Fruit fly (Drosophila melanogaster): Measurements from ENCODE around the gene Gabat.

The Gabat gene

DNA sequence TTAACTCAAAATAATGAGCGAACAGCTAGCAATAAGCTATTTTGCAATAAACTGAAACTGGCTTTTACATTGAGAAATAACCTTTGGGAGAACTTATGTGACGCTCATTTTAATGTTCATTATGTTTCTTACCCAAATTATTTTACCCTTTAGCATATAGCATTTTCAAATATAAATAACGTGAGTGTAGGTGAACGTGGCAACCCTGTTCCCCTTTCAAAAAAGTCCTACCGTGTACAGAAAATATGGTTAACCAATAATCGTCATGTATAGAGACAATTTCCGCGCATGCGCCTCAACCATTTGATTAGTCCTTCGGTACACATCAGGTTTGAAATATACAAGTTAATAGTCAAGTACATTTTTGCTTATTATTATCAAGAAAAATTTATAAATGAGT, 6.5 kb downstream of the Gabat start:
- no peak for TF ChIP-seq CG1621 (tag; optimal IDR thresholded peaks at IDR 0.05)
- no peak for TF ChIP-seq eg (GFP tag; IDR thresholded peaks at IDR 0.05)
- no peak for TF ChIP-seq topi (GFP tag; optimal IDR thresholded peaks at IDR 0.05)
- no peak for TF ChIP-seq OdsH (GFP tag; optimal IDR thresholded peaks at IDR 0.05)
- no peak for TF ChIP-seq CG3919 (GFP tag; optimal IDR thresholded peaks at IDR 0.05)
- TF ChIP-seq dac (GFP tag; optimal IDR thresholded peaks at IDR 0.05) = no peak
- no peak for TF ChIP-seq Hr4 (GFP tag; optimal IDR thresholded peaks at IDR 0.05)
- TF ChIP-seq lz (GFP tag; optimal IDR thresholded peaks at IDR 0.05) = no peak
- TF ChIP-seq CG15336 (GFP tag; IDR thresholded peaks at IDR 0.05) = no peak
- no peak for TF ChIP-seq net (GFP tag; optimal IDR thresholded peaks at IDR 0.05)
- no peak for TF ChIP-seq ss (GFP tag; optimal IDR thresholded peaks at IDR 0.05)

DNA sequence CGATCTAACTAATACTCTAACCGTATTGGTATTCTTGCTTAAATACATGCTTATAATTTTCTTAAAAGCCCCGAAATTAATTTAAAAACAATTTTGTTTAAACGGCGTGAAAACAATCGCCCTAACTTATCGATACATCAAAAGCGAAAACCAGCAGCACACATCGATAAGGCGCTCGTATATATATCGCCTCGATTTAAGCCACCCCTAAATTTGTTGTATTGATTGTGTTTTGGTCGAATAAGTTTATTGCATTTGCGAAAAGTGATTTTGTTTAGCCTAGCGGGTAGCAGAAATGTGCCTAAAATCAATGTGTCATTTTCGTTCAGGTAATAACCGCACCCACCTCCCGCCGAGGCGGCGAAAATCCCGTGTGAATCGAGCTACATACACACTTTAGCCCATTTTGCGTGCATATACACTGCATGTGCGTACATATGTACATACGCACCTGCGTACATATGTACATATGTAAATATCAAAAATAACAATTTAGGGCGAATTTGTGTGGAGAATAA, 8.7 kb downstream of the Gabat start, which contains the start of the genes CG7646 and Nca:
Gene CG7646 (plus strand): TSS at position 174 of the 518 bp plus-strand sequence.
Gene Nca (plus strand): TSS at position 174 of the 518 bp plus-strand sequence.
- no peak for TF ChIP-seq cyc (GFP tag; optimal IDR thresholded peaks at IDR 0.05)
- TF ChIP-seq CG11762 (GFP tag; optimal IDR thresholded peaks at IDR 0.05; ENCODE audit: insufficient read depth) = no peak
- no peak for TF ChIP-seq Met (GFP tag; optimal IDR thresholded peaks at IDR 0.05)
- TF ChIP-seq lz (GFP tag; optimal IDR thresholded peaks at IDR 0.05) = peak; percentile 14
- TF ChIP-seq fkh (GFP tag; optimal IDR thresholded peaks at IDR 0.05) = peak; percentile 73
- TF ChIP-seq Hr4 (GFP tag; optimal IDR thresholded peaks at IDR 0.05) = peak; percentile 1
- TF ChIP-seq salr (GFP tag; optimal IDR thresholded peaks at IDR 0.05) = no peak
- no peak for TF ChIP-seq spab (GFP tag; optimal IDR thresholded peaks at IDR 0.05)
- no peak for TF ChIP-seq CG7368 (GFP tag; optimal IDR thresholded peaks at IDR 0.05)
- TF ChIP-seq Hr39 (GFP tag; optimal IDR thresholded peaks at IDR 0.05) = no peak
- peak; percentile 15 for TF ChIP-seq CG31627 (GFP tag; optimal IDR thresholded peaks at IDR 0.05)
- TF ChIP-seq Sox15 (GFP tag; optimal IDR thresholded peaks at IDR 0.05) = no peak

DNA sequence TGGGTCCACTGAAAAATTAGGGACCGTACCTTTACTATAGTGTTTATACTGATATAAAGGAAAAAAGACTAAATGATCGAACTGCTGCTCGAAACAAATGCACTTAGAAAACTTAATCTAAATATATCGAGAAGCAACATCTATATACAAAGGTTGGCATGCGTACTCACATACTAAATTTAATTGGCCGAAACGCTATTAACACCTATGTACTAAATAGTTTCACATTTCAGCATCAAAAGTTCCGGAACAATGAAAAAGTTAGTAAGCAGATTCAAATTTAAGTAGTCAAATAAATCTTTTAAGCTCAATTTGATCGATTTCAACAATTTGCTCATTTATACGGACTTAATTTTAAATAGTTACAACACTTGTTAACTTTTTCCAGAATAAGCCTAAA, 9.4 kb downstream of the Gabat start, which contains the start of gene fln:
Gene fln (minus strand): TSS at position 101 of the 400 bp plus-strand sequence.
- TF ChIP-seq topi (GFP tag; optimal IDR thresholded peaks at IDR 0.05) (no peak), CG8119 (GFP tag; IDR thresholded peaks at IDR 0.05) (no peak), Eip78C (GFP tag) (no peak), CG8632 (GFP tag; optimal IDR thresholded peaks at IDR 0.05) (no peak), net (GFP tag; optimal IDR thresholded peaks at IDR 0.05) (no peak)

dm6 chr3L:19988891-19989290, 11.6 kb downstream of the Gabat start, which contains the start of gene Csas:
TSS of gene Csas (minus strand) at chr3L:19988991.
- TF ChIP-seq CG15336 (GFP tag; IDR thresholded peaks at IDR 0.05) (peak; percentile 29; the same call in 1 of the 2 replicates), CG11762 (GFP tag; optimal IDR thresholded peaks at IDR 0.05; ENCODE audit: insufficient read depth) (no peak)

DNA sequence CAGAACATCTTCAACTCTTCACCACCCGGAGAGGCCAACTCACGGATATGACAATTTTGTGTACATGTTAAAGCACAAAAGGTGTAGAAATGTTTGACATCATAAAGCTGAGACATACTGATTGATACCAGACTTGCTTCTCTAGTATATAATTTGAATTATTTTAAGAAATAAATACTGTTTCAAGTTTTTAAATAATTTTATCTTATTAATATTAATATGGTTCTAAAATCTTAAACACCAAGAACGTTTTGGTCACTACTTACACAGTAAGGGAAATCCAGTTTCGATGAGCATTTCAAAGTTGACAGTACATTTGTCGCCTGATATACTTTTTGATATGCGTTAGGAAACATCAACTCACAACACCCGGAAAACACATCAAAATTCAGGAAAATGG, 14.7 kb downstream of the Gabat start, which contains the start of the genes hale and schuy:
Gene hale (minus strand): TSS at position 101 of the 400 bp plus-strand sequence.
Gene schuy (plus strand): TSS at position 326 of the 400 bp plus-strand sequence.
- no peak for TF ChIP-seq Eip93F (GFP tag; optimal IDR thresholded peaks at IDR 0.05)
- TF ChIP-seq achi (GFP tag; optimal IDR thresholded peaks at IDR 0.05) = no peak
- no peak for TF ChIP-seq CG15336 (GFP tag; IDR thresholded peaks at IDR 0.05)
- TF ChIP-seq Ets21C (GFP tag; optimal IDR thresholded peaks at IDR 0.05) = no peak
- TF ChIP-seq pdm3 (GFP tag; optimal IDR thresholded peaks at IDR 0.05) = no peak
- TF ChIP-seq CG31627 (GFP tag; optimal IDR thresholded peaks at IDR 0.05) = no peak
- no peak for TF ChIP-seq CG8119 (GFP tag; IDR thresholded peaks at IDR 0.05)
- TF ChIP-seq cyc (GFP tag; optimal IDR thresholded peaks at IDR 0.05) = no peak
- no peak for TF ChIP-seq CG10669 (GFP tag; optimal IDR thresholded peaks at IDR 0.05)
- TF ChIP-seq Hr4 (GFP tag; optimal IDR thresholded peaks at IDR 0.05) = no peak
- TF ChIP-seq CG8632 (GFP tag; optimal IDR thresholded peaks at IDR 0.05) = no peak
- no peak for TF ChIP-seq CG16779 (tag; optimal IDR thresholded peaks at IDR 0.05)
- TF ChIP-seq CG7368 (GFP tag; optimal IDR thresholded peaks at IDR 0.05) = no peak
- no peak for TF ChIP-seq CG3032 (tag; optimal IDR thresholded peaks at IDR 0.05)
- no peak for TF ChIP-seq dac (GFP tag; optimal IDR thresholded peaks at IDR 0.05)
- TF ChIP-seq Smox (GFP tag; optimal IDR thresholded peaks at IDR 0.05) = no peak
- no peak for TF ChIP-seq Gug (GFP tag; IDR thresholded peaks at IDR 0.05)
- no peak for TF ChIP-seq CG1621 (tag; optimal IDR thresholded peaks at IDR 0.05)
